Worm (Caenorhabditis elegans) whole organism, late embryonic: ENCODE data around the gene dod-22.

Experiments used
- ceh-14 ChIP-seq: sonication (generic microtip); optimal IDR thresholded peaks from 2 replicates; lab custom pipeline; 2016; ENCODE audit warnings: missing genotype, missing genetic modification characterization, missing compliant biosample characterization
- ets-4 ChIP-seq: sonication (generic microtip); optimal IDR thresholded peaks from 2 replicates; lab custom pipeline; 2016; ENCODE audit warnings: missing genetic modification characterization, missing compliant biosample characterization
- fax-1 ChIP-seq: sonication (generic microtip); optimal IDR thresholded peaks from 2 replicates; lab custom pipeline; 2016; ENCODE audit warnings: missing genotype, missing genetic modification characterization, missing compliant biosample characterization
- hlh-13 ChIP-seq: fragments of 200-800 bp; sonication (Bioruptor generic); optimal IDR thresholded peaks from 2 replicates; lab custom pipeline; 2018; ENCODE audit warnings: mild to moderate bottlenecking, missing genetic modification characterization, missing compliant biosample characterization
- lin-11 ChIP-seq: fragments of 200-800 bp; sonication (Bioruptor generic); optimal IDR thresholded peaks from 2 replicates; lab custom pipeline; 2018; ENCODE audit warnings: mild to moderate bottlenecking, missing genetic modification characterization, missing compliant biosample characterization
- pag-3 ChIP-seq: sonication (generic microtip); optimal IDR thresholded peaks from 2 replicates; lab custom pipeline; 2016; ENCODE audit warnings: missing compliant biosample characterization, missing genetic modification characterization, borderline replicate concordance
- pha-4 ChIP-seq: fragments of 150-350 bp; optimal IDR thresholded peaks from 2 replicates; lab custom pipeline; 2018; ENCODE audit warnings: missing biosample characterization, missing genetic modification reagents, missing genetic modification characterization
- pqm-1 ChIP-seq: sonication (generic microtip); optimal IDR thresholded peaks from 2 replicates; lab custom pipeline; 2016; ENCODE audit warnings: missing genetic modification characterization, missing compliant biosample characterization
- sox-2 ChIP-seq: fragments of 200-800 bp; sonication (Bioruptor generic); IDR thresholded peaks from 2 replicates; pipeline ENCODE4 v1.3.6; 2022; ENCODE audit warnings: missing genetic modification reagents, missing genetic modification characterization, missing compliant biosample characterization
- ttx-3 ChIP-seq: sonication (generic microtip); optimal IDR thresholded peaks from 2 replicates; lab custom pipeline; 2016; ENCODE audit warnings: missing genetic modification reagents, missing genetic modification characterization, missing compliant biosample characterization

DNA sequence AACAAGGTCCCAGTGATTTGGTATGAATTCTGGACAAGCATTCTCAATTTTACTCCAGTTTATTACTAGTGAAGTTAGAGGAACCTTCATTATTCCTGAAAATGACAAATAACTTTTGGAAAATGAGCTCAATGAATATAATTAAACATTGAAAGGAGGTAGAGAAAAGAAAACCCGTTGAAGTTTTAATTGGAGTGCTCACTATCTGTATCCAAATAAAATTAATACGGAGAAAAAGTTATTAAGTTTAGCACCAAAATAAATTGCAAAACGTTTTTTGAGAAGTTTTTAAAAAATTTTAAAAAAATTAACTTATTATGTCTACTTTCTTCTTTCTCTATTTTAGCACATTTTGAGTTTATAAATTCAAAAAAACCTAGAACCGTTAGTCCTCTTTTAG, 18.7 kb upstream of the dod-22 start, which contains the start of gene F55G11.1:
- no peak for TF ChIP-seq ttx-3
- no peak for TF ChIP-seq pag-3
- TF ChIP-seq sox-2 (GFP tag; lab: Robert Waterston, UW) = no peak
- TF ChIP-seq hlh-13 (GFP tag; lab: Kevin White, UChicago) = no peak
- TF ChIP-seq ets-4 (tag; lab: Kevin White, UChicago) = no peak
- TF ChIP-seq pha-4 (tag; lab: Kevin White, UChicago) = no peak
- no peak for TF ChIP-seq pqm-1 (tag; lab: Kevin White, UChicago)
- no peak for TF ChIP-seq ceh-14 (tag; lab: Kevin White, UChicago)
- TF ChIP-seq lin-11 = no peak
- TF ChIP-seq fax-1 = no peak
